Fruit fly (Drosophila melanogaster) Kc167 (cell line): ENCODE data around the gene CG13601.

Source experiments
- Myc ChIP-seq: fragments of >200 bp; optimal IDR thresholded peaks from 2 replicates; lab custom pipeline; 2017; ENCODE audit warnings: missing external identifiers
- Sin3A ChIP-seq: fragments of >200 bp; optimal IDR thresholded peaks from 2 replicates; lab custom pipeline; 2018; ENCODE audit warnings: missing external identifiers
- h ChIP-seq: fragments of >200 bp; optimal IDR thresholded peaks from 3 replicates; lab custom pipeline; 2018; ENCODE audit warnings: missing external identifiers
- insv ChIP-seq: fragments of >200 bp; optimal IDR thresholded peaks from 3 replicates; lab custom pipeline; 2018; ENCODE audit warnings: missing external identifiers
- psq ChIP-seq: fragments of >200 bp; optimal IDR thresholded peaks from 2 replicates; lab custom pipeline; 2017; ENCODE audit warnings: missing external identifiers
- ttk ChIP-seq: sonication (Bioruptor generic); optimal IDR thresholded peaks from 2 replicates; lab custom pipeline; 2017; ENCODE audit warnings: missing external identifiers

Gene CG13601

DNA sequence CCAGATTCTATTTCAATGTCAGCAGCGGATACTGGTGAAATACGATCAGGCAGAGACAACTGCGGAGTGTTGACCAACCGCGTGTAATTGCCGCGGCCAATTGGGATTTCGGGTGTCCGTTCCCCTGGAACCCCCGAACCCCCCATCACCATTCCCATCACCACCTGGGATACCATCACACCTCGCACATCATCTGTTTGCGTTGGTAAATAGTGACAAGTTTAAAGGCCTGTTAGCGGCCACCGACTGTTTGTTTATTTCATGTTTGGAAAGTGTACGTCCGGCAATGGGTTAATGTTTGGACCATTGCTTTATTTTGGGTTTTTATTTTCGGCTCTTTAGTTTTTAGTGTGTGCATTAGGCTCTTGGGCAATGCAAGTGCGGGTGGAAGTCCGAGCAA, 19.6 kb upstream of the CG13601 start:
- TF ChIP-seq h: no peak
- TF ChIP-seq Sin3A (lab: Kevin White, UChicago): no peak
- TF ChIP-seq psq (lab: Kevin White, UChicago): no peak
- TF ChIP-seq Myc (lab: Kevin White, UChicago): no peak
- TF ChIP-seq ttk (lab: Kevin White, UChicago): no peak
- no peak for TF ChIP-seq insv (lab: Kevin White, UChicago)

- TF ChIP-seq Myc (lab: Kevin White, UChicago) (no peak), insv (lab: Kevin White, UChicago) (no peak)
These were observed 16.5 kb upstream of the CG13601 start for dm6 chr3R:23943843-23944356.

DNA sequence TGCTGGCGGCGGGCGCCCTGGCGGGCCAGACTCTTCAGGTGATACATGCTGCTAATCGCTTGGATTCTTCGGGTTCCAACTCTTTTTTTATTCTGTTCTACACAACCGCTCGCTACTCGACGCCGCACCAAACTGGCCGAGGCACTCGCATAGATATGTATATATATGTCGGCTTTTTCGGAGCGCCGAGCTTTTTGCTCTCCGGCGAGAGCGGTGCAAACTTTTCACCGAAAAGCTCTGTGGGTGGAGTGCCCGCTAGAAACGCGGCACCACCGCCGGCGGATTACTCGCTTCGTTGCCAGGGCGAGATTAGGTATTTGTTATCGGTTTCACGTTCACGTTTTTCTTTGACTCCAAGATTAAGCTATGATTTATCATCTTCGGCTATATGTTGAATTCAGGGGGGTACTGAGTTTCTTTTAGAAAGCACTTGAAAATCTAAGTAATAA, 15.6 kb upstream of the CG13601 start, which contains the start of gene Gdh:
TSS of gene Gdh (minus strand) at position 137 of the 449 bp plus-strand sequence.
- TF ChIP-seq h (no peak), psq (lab: Kevin White, UChicago) (no peak), Myc (lab: Kevin White, UChicago) (no peak), Sin3A (lab: Kevin White, UChicago) (no peak), insv (lab: Kevin White, UChicago) (no peak), ttk (lab: Kevin White, UChicago) (no peak)

dm6 chr3R:23942550-23942949, 15.1 kb upstream of the CG13601 start:
- peak; percentile 96 for TF ChIP-seq ttk (lab: Kevin White, UChicago)
- no peak for TF ChIP-seq psq (lab: Kevin White, UChicago)
- no peak for TF ChIP-seq insv (lab: Kevin White, UChicago)
- TF ChIP-seq Myc (lab: Kevin White, UChicago): no peak
- no peak for TF ChIP-seq h

DNA sequence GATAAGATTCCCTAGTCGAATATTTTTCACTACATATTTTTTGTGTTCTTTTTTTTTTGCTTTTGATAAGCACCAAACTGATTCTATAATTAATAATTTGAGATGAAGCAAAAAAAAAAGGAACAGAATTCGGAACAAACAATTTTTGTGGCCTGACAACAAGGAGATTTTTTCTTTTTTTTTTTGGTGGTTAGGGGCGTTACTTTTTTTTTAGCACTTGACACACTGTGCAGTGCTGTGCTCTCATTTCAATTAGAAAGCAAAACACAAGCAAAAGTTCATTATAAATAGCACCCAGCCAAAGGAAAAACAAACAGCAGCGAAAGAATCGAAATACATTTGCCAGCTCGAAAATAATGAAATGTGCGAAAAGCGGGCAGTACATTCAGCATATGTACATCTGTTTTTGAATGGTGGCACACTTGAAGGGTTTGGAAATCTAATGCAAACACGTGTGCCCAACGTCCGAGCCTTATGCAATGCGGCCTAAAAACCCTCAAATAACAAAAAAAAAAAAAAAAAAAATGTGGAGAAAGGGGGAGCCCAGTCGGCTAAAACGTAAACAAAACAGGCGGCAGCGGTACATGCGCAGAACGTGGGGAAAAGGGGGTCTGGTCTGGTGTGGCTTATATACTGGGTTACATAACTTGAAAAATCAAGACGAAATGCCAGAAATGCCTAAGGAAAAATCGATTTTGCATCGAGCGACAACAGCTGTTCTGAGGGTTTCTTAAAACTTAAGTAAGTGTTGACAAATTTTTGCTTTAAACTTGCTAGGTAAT, 14.4 kb upstream of the CG13601 start:
- TF ChIP-seq h: no peak
- TF ChIP-seq Myc (lab: Kevin White, UChicago): no peak

DNA sequence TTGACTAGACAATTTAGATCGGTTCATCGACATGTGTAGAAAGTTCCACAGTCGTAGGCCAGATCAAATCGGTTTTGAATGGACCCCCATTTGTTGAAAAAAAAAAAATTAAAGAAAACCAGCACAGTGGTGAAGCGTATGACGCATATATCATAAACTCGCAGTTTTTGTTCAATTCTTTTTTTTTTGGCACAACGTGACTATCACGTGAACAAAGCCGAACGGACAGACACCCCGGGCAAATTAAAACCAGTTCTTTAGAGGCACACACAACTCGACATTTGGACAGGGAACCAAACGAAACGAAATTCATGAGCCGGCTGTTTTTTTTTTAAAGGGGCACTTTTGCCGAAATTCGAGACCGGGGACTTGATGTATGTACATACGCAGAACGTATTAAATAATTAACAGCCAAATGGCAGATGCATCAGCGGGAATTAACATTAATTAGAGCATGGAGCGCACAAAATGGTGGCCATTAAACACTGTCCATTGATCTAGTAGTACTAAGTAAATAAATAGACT, 13.5 kb upstream of the CG13601 start:
- TF ChIP-seq Sin3A (lab: Kevin White, UChicago): no peak
- no peak for TF ChIP-seq ttk (lab: Kevin White, UChicago)
- no peak for TF ChIP-seq insv (lab: Kevin White, UChicago)
- TF ChIP-seq psq (lab: Kevin White, UChicago): no peak
- no peak for TF ChIP-seq h
- TF ChIP-seq Myc (lab: Kevin White, UChicago): no peak

DNA sequence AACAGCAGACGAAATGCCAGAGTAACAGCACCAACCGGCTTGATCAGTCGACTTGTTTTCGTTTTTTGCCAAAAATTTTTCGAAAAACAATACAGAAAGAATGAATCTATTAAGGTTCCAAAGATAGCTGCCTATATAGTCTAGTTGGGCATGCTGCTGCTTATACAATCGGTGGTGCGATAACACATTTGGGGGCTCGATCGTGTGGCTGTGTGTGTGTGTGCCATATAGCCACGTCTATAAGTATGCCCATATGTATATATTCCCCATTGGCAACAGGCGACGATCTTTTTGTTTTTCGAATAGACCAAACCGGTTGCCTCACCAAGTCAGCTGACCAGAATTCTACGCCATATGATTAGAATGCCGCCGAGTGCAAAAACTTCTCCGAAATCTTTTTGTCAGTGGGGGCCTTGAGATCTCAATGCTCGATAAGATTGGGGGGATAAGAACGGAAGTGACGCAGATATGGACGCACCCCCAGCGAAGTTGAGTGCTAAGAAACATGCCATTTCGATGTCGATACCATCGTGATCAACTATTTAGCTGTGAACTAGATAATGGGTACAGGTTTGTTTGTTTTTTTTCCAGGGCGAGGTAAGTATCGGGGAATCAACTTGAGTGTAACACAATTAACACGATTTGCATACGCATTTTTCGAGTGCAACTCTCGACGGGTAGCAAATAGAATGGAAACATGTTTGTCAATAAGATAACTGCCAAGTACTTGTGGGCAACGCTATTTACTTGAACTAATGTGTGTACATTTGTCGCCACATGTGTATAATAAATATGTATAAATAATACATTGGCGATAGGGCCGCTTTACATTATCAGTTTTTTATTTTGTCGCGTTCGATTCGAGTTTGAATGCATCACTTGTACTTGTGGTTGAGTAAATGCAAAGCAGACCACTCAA, 12.7 kb upstream of the CG13601 start:
- TF ChIP-seq Sin3A (lab: Kevin White, UChicago) (no peak), h (no peak), Myc (lab: Kevin White, UChicago) (no peak), ttk (lab: Kevin White, UChicago) (no peak), insv (lab: Kevin White, UChicago) (no peak), psq (lab: Kevin White, UChicago) (no peak)

DNA sequence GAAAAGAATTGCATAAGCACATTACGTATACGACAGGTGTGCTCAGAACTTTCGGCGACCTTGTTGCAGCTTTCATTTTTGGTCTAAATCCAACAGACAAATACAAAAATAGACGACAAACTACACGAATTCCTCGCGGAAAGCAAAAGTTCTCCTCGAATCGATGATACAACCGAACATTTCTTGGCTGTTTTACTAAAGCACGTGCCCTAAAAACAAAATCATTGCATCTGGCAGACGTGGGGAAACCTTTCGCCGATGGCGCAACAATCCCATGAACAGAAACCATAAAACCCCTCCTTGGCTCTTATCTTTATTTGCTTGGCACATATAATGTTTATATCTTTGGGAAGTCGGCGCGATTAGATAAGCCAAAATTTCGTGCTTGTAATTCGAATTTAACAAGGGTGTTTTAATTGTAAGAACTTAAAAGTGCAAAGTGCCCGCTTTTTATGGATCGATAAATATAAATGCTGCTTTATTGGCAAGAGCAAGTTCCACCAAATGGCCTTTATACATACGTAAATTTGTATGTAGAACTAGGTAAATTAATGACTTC, 11.2 kb upstream of the CG13601 start:
- TF ChIP-seq psq (lab: Kevin White, UChicago): no peak
- no peak for TF ChIP-seq ttk (lab: Kevin White, UChicago)
- no peak for TF ChIP-seq insv (lab: Kevin White, UChicago)
- no peak for TF ChIP-seq Myc (lab: Kevin White, UChicago)
- no peak for TF ChIP-seq h
- no peak for TF ChIP-seq Sin3A (lab: Kevin White, UChicago)

dm6 chr3R:23933684-23934575, 6.5 kb upstream of the CG13601 start, which contains the start of gene CG5854:
Gene CG5854 (plus strand): TSS chr3R:23933912.
- TF ChIP-seq insv (lab: Kevin White, UChicago) (no peak), h (no peak), Myc (lab: Kevin White, UChicago) (no peak), ttk (lab: Kevin White, UChicago) (no peak), Sin3A (lab: Kevin White, UChicago) (no peak), psq (lab: Kevin White, UChicago) (no peak)

- TF ChIP-seq psq (lab: Kevin White, UChicago): no peak
These were observed 5.9 kb upstream of the CG13601 start, which contains the start of gene RpS19b for dm6 chr3R:23933430-23933683. Gene RpS19b (minus strand): TSS chr3R:23933530.
